Fruit fly (Drosophila melanogaster): ENCODE measurements around the gene CG42393.

- TF ChIP-seq OdsH (GFP tag; optimal IDR thresholded peaks at IDR 0.05) (no peak), Blimp-1 (GFP tag; optimal IDR thresholded peaks at IDR 0.05) (no peak), CG1621 (tag; optimal IDR thresholded peaks at IDR 0.05) (no peak), CG3919 (GFP tag; optimal IDR thresholded peaks at IDR 0.05) (no peak), CG6163 (GFP tag; IDR thresholded peaks at IDR 0.05) (no peak), Eip78C (GFP tag) (no peak), Ets96B (tag; optimal IDR thresholded peaks at IDR 0.05) (no peak), CG7368 (GFP tag; optimal IDR thresholded peaks at IDR 0.05) (no peak), CG8119 (GFP tag; IDR thresholded peaks at IDR 0.05) (no peak), ss (GFP tag; optimal IDR thresholded peaks at IDR 0.05) (no peak), CG32006 (GFP tag; optimal IDR thresholded peaks at IDR 0.05) (no peak), CG4318 (GFP tag; optimal IDR thresholded peaks at IDR 0.05) (no peak)
Measured at dm6 chr3L:18061240-18061639, 18.7 kb downstream of the CG42393 start.

Measured in whole organism, prepupa.